Fruit fly (Drosophila melanogaster): Measurements from ENCODE around the gene Upf2.

- TF ChIP-seq psq (optimal IDR thresholded peaks at IDR 0.05) (no peak), Myc (optimal IDR thresholded peaks at IDR 0.05) (no peak), insv (optimal IDR thresholded peaks at IDR 0.05) (no peak), ttk (optimal IDR thresholded peaks at IDR 0.05) (no peak), Sin3A (optimal IDR thresholded peaks at IDR 0.05) (no peak)
Measured at dm6 chrX:8093722-8094177, 18.5 kb upstream of the Upf2 start, which contains the start of gene UbcE2H.

Data from Kc167 (cell line).